Fruit fly (Drosophila melanogaster) whole organism, wandering third instar larva: ENCODE data around the gene CG34300.

Experiments
- CrebA ChIP-seq: fragments of 200-800 bp; sonication (Bioruptor generic); optimal IDR thresholded peaks from 2 replicates; lab custom pipeline; 2016; ENCODE audit warnings: missing biosample characterization, mild to moderate bottlenecking, missing genetic modification characterization, borderline replicate concordance
- dmrt93B ChIP-seq: fragments of 200-800 bp; sonication (Bioruptor generic); optimal IDR thresholded peaks from 2 replicates; lab custom pipeline; 2018; ENCODE audit warnings: missing biosample characterization, mild to moderate bottlenecking, missing genetic modification characterization
- dsf ChIP-seq: sonication (Bioruptor generic); optimal IDR thresholded peaks from 2 replicates; lab custom pipeline; 2016; ENCODE audit warnings: missing biosample characterization, missing genetic modification characterization, borderline replicate concordance
- fru ChIP-seq: fragments of 200-800 bp; sonication (Bioruptor generic); optimal IDR thresholded peaks from 3 replicates; lab custom pipeline; 2016; ENCODE audit warnings: missing biosample characterization, mild to moderate bottlenecking, missing genetic modification characterization
- h ChIP-seq: fragments of 200-800 bp; sonication (Bioruptor generic); optimal IDR thresholded peaks from 3 replicates; lab custom pipeline; 2016; ENCODE audit warnings: missing biosample characterization, mild to moderate bottlenecking, missing genetic modification characterization
- pan ChIP-seq: fragments of >200 bp; optimal IDR thresholded peaks from 2 replicates; lab custom pipeline; 2017
- psq ChIP-seq: fragments of 200-800 bp; sonication (Bioruptor generic); optimal IDR thresholded peaks from 3 replicates; lab custom pipeline; 2017; ENCODE audit warnings: missing biosample characterization, mild to moderate bottlenecking, missing genetic modification characterization, moderate library complexity
- usp ChIP-seq: fragments of >200 bp; optimal IDR thresholded peaks from 2 replicates; lab custom pipeline; 2017; ENCODE audit warnings: missing biosample characterization, missing genetic modification characterization

- TF ChIP-seq psq (no peak), dsf (no peak), h (GFP tag; lab: Kevin White, UChicago) (peak; percentile 13), pan (no peak), usp (GFP tag; lab: Kevin White, UChicago) (no peak), dmrt93B (GFP tag; lab: Kevin White, UChicago) (no peak), fru (GFP tag; lab: Kevin White, UChicago) (no peak), CrebA (GFP tag; lab: Kevin White, UChicago) (no peak)
These were observed 46.9 kb downstream of the CG34300 start for dm6 chr3R:30259561-30259960.
